Fruit fly (Drosophila melanogaster) whole organism: Measurements from ENCODE around the gene Zmynd8.

Experiments
- Dll ChIP-seq: fragments of >200 bp; optimal IDR thresholded peaks from 2 replicates; lab custom pipeline; 2017
- psq ChIP-seq: fragments of >200 bp; optimal IDR thresholded peaks from 2 replicates; lab custom pipeline; 2017

dm6 chr3R:31636501-31636900 lies 32.8 kb upstream of the Zmynd8 start:
- TF ChIP-seq Dll (lab: Kevin White, UChicago) (no peak), psq (lab: Kevin White, UChicago) (no peak)
